Worm (Caenorhabditis elegans): Measurements from ENCODE around the gene prx-5.
A peak's percentile ranks its signal among the peaks of the same experiment; 100 is the strongest.

prx-5 gene

ce11 chrII:8679799-8680198, 24.8 kb upstream of the prx-5 start:
- TF ChIP-seq pqm-1 (tag; optimal IDR thresholded peaks at IDR 0.05), result no peak
- TF ChIP-seq ref-2 (tag; optimal IDR thresholded peaks at IDR 0.05), result no peak
- TF ChIP-seq unc-55 (GFP tag; optimal IDR thresholded peaks at IDR 0.05), result no peak
- no peak for TF ChIP-seq ceh-6 (GFP tag; optimal IDR thresholded peaks at IDR 0.05)

ce11 chrII:8683933-8684332, 20.7 kb upstream of the prx-5 start:
- TF ChIP-seq hlh-13 (GFP tag; optimal IDR thresholded peaks at IDR 0.05), result no peak
- no peak for TF ChIP-seq ceh-34 (tag; optimal IDR thresholded peaks at IDR 0.05)
- peak; percentile 37 for TF ChIP-seq unc-42 (tag; optimal IDR thresholded peaks at IDR 0.05)
- TF ChIP-seq pqm-1 (tag; optimal IDR thresholded peaks at IDR 0.05), result no peak
- no peak for TF ChIP-seq hlh-30 (tag; optimal IDR thresholded peaks at IDR 0.05; ENCODE audit: insufficient read depth)
- TF ChIP-seq fkh-10 (GFP tag; optimal IDR thresholded peaks at IDR 0.05), result no peak
- peak; percentile 8 for TF ChIP-seq unc-86 (tag; optimal IDR thresholded peaks at IDR 0.05)
- no peak for TF ChIP-seq C38D4.7 (GFP tag; optimal IDR thresholded peaks at IDR 0.05)
- TF ChIP-seq ceh-14 (tag; optimal IDR thresholded peaks at IDR 0.05), result peak; percentile 7

ce11 chrII:8684824-8685223, 19.8 kb upstream of the prx-5 start, which contains the start of gene hgap-2:
Gene hgap-2, minus strand, starts transcription at chrII:8684924.
- TF ChIP-seq ahr-1 (tag; optimal IDR thresholded peaks at IDR 0.05) (no peak), F13H6.1 (tag; optimal IDR thresholded peaks at IDR 0.05) (no peak), mec-3 (tag; optimal IDR thresholded peaks at IDR 0.05; ENCODE audit: borderline replicate concordance) (no peak), unc-86 (tag; optimal IDR thresholded peaks at IDR 0.05) (no peak), ttx-3 (tag; optimal IDR thresholded peaks at IDR 0.05) (no peak), ceh-45 (GFP tag; IDR thresholded peaks at IDR 0.05) (no peak), C38D4.7 (GFP tag; optimal IDR thresholded peaks at IDR 0.05) (no peak), pag-3 (tag; optimal IDR thresholded peaks at IDR 0.05; ENCODE audit: borderline replicate concordance) (no peak), eyg-1 (tag; optimal IDR thresholded peaks at IDR 0.05) (no peak), zip-5 (tag; optimal IDR thresholded peaks at IDR 0.05) (no peak), fkh-6 (tag; optimal IDR thresholded peaks at IDR 0.05) (no peak), ceh-31 (tag; optimal IDR thresholded peaks at IDR 0.05) (no peak), ceh-6 (GFP tag; optimal IDR thresholded peaks at IDR 0.05) (no peak), pros-1 (tag; optimal IDR thresholded peaks at IDR 0.05) (no peak), ceh-14 (tag; optimal IDR thresholded peaks at IDR 0.05) (no peak), nfya-1 (tag; optimal IDR thresholded peaks at IDR 0.05) (no peak), ceh-22 (tag; optimal IDR thresholded peaks at IDR 0.05) (no peak), elt-4 (tag; optimal IDR thresholded peaks at IDR 0.05) (no peak), ceh-9 (tag; optimal IDR thresholded peaks at IDR 0.05) (no peak), K02D7.2 (tag; optimal IDR thresholded peaks at IDR 0.05) (no peak)

ce11 chrII:8685623-8686022, 19.0 kb upstream of the prx-5 start, which contains the start of gene C34C6.9:
Gene C34C6.9, plus strand, starts transcription at chrII:8685923.
- no peak for TF ChIP-seq ttx-3 (tag; optimal IDR thresholded peaks at IDR 0.05)
- no peak for TF ChIP-seq unc-42 (tag; optimal IDR thresholded peaks at IDR 0.05)
- TF ChIP-seq K09A11.1 (tag; optimal IDR thresholded peaks at IDR 0.05; ENCODE audit: insufficient read depth), result no peak
- TF ChIP-seq tbx-7 (tag; optimal IDR thresholded peaks at IDR 0.05), result no peak
- TF ChIP-seq ets-4 (tag; optimal IDR thresholded peaks at IDR 0.05), result no peak
- TF ChIP-seq F13H6.1 (tag; optimal IDR thresholded peaks at IDR 0.05), result no peak
- no peak for TF ChIP-seq ceh-2 (tag; optimal IDR thresholded peaks at IDR 0.05)
- TF ChIP-seq nhr-11 (tag; optimal IDR thresholded peaks at IDR 0.05), result no peak
- no peak for TF ChIP-seq che-1 (tag; optimal IDR thresholded peaks at IDR 0.05)
- TF ChIP-seq pha-4 (tag; optimal IDR thresholded peaks at IDR 0.05), result no peak
- TF ChIP-seq elt-2 (tag; optimal IDR thresholded peaks at IDR 0.05), result no peak

Data from whole organism, late embryonic.